Worm (Caenorhabditis elegans) whole organism, dauer: Measurements from ENCODE around the gene usp-4.

Source experiments
- unc-62 ChIP-seq: sonication (generic microtip); optimal IDR thresholded peaks from 2 replicates; lab custom pipeline; 2017; ENCODE audit warnings: missing biosample characterization, missing genetic modification reagents, missing genetic modification characterization

Gene usp-4

DNA sequence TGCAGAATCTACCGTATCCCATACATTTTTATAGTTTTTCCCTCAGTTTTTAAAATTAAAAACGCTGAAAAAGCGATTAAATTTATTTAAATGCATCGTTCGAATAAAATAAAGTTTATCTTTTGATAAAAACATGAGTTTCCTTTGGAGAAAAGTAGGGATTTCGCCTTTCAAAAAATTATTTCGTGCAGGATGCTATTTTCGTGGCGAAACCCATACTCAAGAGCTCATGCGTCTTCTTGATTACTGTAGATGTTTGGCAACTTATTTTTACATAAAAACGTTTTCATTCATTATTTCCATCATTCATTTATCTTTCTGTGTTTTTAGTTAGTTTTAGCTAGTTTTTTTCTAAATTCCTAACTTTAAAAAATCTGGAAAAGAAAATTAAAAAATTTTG lies 32.8 kb downstream of the usp-4 start:
- TF ChIP-seq unc-62 (GFP tag; lab: Kevin White, UChicago), result no peak

DNA sequence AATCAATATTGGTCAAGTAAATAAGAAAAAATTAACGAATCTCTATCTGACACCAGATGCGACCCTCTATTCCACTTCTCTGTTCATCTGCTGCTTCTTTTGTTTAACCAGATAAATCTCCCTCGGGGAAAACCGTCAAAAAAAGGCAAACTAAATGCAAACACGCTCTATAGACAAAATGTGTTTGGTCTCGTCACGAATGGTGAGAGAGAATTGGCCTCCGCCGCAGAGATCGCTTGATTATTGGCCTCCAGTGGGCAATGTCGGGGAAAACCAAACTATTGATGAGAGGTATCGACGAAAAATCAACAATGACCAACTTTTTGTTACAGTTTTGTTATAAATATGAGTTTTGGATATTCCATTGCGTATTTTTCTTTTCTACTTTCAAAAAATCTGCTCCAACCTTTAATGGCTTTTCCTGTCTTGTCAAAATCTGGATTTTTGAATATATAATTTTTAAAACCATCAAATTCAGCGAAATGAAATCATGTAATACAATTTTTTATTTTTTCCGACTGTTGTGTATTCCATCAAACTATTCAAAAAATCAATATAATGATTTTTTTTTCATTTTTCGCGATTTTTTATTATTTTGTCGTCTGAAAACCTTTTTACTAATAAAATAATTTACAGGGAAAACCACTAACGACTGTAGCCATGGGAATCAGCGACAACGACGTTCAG lies 33.5 kb downstream of the usp-4 start, which contains the start of the genes C17H12.2 and vha-8:
C17H12.2 (minus strand) TSS at position 51 of the 687 bp plus-strand sequence.
vha-8 (plus strand) TSS at position 637 of the 687 bp plus-strand sequence.
- TF ChIP-seq unc-62 (GFP tag; lab: Kevin White, UChicago), result peak; percentile 34

DNA sequence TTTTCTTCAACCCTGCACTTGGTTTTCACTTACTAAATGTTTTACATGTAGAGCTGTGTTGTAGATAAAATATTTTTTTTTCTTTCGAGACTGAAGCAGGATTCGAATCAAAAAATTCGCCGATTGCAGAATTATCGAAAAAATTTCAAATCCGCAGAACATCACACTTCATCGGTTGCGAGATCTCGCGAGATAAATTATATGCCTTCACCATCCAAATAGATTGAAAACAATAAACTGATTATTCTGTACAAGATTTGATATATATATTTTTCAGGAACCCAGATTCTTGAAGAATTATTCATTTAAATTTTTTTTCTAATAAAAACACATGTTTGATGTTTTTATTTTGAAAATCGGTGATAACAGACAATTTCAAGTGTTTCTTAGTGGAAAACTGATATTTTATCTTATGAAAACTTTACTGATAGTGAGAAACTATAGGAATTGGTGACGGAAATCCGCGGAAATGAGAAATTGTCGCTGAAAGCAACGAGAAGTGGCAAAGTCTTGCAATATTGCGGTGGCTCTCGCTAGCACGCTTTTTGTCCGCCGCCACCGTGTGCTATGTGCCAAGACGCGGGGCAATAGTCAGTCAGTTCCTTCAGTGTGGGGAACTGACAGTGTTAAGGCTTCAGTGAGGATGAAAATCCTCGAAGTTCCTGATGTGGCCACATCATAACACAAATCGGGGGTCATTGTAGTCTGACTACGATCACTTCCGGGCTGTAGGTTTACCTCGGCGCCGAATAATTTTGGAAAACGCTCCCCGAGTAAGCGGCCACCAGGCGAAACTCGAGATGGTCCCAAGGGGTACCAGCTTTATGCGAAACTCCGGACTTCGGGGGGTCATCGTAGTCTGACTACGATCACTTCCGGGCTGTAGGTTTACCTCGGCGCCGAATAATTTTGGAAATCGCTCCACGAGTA lies 35.5 kb downstream of the usp-4 start:
- no peak for TF ChIP-seq unc-62 (GFP tag; lab: Kevin White, UChicago)

DNA sequence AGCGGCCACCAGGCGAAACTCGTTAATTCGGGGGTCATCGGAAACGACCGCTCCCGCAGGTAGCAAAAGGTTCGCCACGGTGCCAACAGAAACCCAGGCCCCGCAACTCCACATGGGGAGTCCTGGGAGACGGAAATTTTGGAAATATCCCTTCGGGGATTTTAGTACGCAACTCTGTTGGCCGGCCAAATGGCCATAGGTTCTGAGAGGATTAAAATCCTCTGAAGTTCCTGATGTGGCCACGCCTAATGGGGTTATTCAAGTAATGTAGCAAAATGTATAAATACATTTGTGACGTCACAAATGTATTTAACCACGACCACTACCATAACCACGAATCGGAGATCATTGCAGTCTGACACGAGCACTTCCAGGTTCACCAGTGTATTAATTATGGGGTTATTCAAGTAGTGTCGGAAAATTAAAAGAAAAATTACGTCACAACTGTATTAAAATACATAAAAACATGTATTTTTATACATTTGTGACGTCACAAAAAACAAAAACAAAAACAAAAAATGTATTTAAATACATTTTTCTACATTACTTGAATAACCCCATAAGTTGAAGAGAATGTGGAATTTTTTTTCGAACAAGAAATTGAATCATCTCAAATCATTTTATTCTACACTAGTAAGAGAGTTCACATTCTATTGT lies 36.3 kb downstream of the usp-4 start:
- no peak for TF ChIP-seq unc-62 (GFP tag; lab: Kevin White, UChicago)

DNA sequence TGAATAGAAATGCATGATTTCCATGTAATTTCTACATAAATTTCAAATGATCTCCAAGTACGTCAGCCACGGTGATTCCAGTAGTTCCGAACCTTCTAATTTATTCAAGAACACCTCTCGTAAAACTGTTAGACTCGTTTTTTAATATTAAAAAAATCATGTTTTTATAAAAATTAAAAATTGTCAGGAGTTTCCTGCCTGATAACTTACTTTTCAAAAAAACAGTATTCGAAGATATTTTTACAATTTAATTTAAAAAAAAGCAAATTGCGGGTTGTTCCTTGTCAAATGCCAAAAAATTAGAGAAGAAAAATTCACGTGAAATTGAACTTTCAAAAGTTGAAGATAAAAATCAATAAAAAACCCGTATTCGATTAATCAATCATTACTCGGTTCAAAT lies 38.4 kb downstream of the usp-4 start, which contains the start of the genes C17H12.3 and C17H12.12:
C17H12.3 (minus strand) TSS at position 101 of the 400 bp plus-strand sequence.
C17H12.12 (plus strand) TSS at position 396 of the 400 bp plus-strand sequence.
- TF ChIP-seq unc-62 (GFP tag; lab: Kevin White, UChicago), result no peak

DNA sequence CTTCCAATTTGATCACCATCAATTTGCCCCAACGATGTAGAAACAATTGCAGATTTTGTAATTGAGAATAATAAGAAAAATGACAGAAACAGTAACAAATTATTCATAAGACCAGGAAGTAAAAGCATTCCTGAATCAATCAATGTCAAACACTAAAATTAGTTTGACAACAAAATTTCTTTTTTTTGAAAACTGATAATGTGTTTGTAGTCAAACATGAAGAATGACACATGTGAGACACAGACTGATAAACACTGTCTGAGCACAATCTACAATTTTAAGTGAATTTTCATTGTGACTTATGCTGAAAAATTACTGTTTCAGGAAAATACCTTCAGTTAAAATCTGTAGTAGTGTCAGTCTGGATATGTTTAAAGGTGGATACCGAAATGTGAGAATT lies 45.0 kb downstream of the usp-4 start, which contains the start of the genes cest-4 and C17H12.11:
cest-4 (minus strand) TSS at position 206 of the 400 bp plus-strand sequence.
C17H12.11 (plus strand) TSS at position 256 of the 400 bp plus-strand sequence.
- TF ChIP-seq unc-62 (GFP tag; lab: Kevin White, UChicago), result no peak

DNA sequence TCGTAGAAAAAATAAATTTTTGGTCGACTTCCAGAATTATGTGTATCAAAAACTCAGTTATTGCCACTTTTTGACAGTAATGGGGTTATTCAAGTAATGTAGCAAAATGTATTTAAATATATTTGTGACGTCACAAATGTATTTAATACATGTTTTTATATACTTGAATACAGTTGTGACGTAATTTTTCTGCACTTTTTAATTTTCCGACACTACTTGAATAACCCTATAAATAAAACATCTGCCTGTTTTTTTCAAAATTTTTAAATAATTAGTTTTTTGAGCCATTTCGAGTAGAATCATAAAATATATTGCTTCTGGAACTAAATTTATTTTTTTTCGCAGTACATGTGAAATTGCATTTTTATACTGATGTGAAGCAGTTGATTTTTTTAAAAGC lies 46.2 kb downstream of the usp-4 start:
- TF ChIP-seq unc-62 (GFP tag; lab: Kevin White, UChicago), result no peak

DNA sequence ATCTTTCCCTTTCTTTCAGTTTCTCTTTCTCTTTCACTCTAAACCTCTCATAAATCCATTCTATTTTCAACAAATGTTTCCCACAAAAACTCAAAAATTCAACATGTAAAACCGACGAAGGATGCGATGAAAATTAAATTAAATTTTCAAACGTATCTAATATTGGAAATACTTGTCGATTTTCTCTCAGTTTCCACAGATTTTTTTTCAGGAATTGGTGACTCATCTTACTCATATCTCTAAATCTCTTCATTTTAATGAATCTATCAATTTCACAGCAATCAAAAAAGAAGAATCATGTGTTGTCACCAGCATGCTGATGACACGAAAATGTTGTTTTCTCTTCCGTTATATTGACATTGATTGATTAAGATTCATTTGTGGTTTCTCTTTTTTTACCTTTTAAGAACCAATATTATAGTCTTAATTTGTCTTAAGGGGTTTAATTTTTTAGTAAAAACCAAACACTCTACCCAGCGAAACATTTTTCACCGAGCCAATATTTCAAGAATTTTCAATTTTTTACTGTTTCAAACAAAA lies 46.8 kb downstream of the usp-4 start:
- TF ChIP-seq unc-62 (GFP tag; lab: Kevin White, UChicago), result no peak

DNA sequence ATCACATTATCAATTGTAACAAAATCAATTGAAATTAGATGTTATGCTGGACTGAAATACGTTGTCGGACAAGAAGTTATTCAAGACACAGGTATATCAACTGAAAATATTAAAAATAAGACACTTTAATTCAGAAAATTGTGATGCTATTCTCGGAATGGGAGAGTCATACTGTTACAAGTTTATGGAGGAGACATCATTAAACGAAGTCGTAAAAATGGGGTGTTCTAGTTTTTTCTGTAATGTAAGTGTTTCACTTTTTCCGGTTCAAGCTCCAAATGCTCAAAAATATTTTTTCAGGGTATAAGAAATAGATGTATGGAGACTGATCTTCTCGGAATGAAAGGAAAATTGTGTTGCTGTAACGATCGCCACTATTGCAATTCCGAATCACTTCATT lies 47.7 kb downstream of the usp-4 start, which contains the start of gene C17H12.37:
C17H12.37 (plus strand) TSS at position 301 of the 400 bp plus-strand sequence.
- no peak for TF ChIP-seq unc-62 (GFP tag; lab: Kevin White, UChicago)

DNA sequence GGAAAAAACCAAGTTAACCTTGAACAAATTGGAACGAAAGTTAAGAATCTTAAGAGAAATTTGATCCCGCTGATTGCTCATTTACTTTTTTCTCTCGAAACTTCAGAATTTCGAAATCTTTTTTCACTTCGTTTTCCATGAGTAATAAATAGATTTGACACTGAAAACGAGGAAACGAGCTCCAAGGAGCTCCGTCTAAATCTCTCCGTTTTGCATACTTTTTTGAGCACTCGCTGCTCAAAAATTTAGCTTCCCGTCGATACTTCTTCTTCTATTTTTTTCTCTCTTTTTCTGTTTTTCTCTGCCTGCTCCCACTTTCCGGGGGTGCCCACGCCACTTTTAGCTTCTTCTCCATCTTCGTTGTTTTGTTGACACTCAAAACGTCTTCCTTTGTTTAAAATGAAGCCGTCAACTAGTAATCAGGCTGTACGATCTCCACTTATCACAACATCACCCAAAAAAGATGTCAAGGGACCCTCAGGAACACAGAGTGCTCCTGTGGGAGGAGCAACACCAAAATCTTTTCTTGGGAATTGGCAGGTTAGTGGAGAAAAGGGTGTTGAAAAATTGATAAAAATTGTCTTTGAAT lies 49.5 kb downstream of the usp-4 start, which contains the start of gene C17H12.10:
C17H12.10 (plus strand) TSS at position 325 of the 589 bp plus-strand sequence.
- no peak for TF ChIP-seq unc-62 (GFP tag; lab: Kevin White, UChicago)

DNA sequence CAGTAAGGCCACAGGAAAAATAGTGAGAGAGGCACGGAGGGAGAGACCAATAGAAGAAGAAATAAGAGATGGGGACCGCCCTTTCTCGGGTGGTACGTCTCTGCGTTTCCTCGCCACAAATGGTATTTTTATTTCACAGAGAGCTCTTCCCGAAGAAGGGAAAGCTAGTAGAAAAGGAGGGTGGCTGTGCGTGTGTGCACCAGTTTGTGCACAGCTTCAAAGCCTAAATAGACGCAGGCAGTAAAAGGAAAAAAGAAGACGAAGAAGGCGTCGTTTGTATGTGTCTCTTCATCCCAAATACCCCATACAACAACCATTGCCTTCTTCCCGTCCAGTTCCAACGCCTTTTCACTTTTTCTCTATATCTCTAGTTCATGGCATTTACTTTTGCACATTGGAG lies 52.6 kb downstream of the usp-4 start:
- no peak for TF ChIP-seq unc-62 (GFP tag; lab: Kevin White, UChicago)

DNA sequence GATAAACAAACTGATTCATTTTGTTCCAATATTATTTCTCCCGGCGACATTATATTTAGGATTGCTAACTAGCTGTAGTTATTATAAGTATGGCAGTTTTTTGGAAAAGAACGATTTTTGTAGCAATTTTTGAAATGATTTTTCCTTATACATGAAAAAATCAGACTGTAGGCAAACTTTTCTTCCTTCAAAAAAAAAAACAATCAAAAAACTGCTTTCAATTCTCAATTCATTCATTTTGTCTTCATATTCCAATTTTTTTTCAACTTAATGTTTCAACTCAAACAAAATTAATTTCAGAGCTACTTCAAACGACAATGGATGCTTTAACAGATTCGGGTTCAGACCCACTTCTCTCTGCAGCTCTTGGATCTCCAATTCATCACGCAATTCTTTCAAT lies 54.7 kb downstream of the usp-4 start, which contains the start of gene ceh-48:
ceh-48 (plus strand) TSS at position 301 of the 400 bp plus-strand sequence.
- TF ChIP-seq unc-62 (GFP tag; lab: Kevin White, UChicago), result no peak
